Fruit fly (Drosophila melanogaster) whole organism, embryonic: ENCODE measurements around the gene Ctr1B.

Experiments used
- C15 ChIP-seq: fragments of 200-800 bp; sonication (Bioruptor generic); IDR thresholded peaks from 3 replicates; pipeline ENCODE4 v1.3.6; 2022; ENCODE audit warnings: missing biosample characterization, missing genetic modification characterization
- CG10209 ChIP-seq: fragments of 200-800 bp; sonication (Bioruptor generic); optimal IDR thresholded peaks from 3 replicates; lab custom pipeline; 2017; ENCODE audit warnings: missing biosample characterization, mild to moderate bottlenecking, missing genetic modification characterization, missing genetic modification reagents
- CG10267 ChIP-seq: fragments of 200-800 bp; sonication (Bioruptor generic); optimal IDR thresholded peaks from 2 replicates; lab custom pipeline; 2018; ENCODE audit warnings: missing biosample characterization, mild to moderate bottlenecking, missing genetic modification characterization, moderate library complexity
- CG11398 ChIP-seq: fragments of 200-800 bp; sonication (Bioruptor generic); optimal IDR thresholded peaks from 2 replicates; lab custom pipeline; 2016; ENCODE audit warnings: missing biosample characterization, missing genetic modification characterization
- CG1233 ChIP-seq: fragments of 200-800 bp; sonication (Bioruptor generic); optimal IDR thresholded peaks from 4 replicates; lab custom pipeline; 2018; ENCODE audit warnings: missing biosample characterization, mild to moderate bottlenecking, missing genetic modification characterization
- CG12659 ChIP-seq: fragments of 200-800 bp; sonication (Bioruptor generic); optimal IDR thresholded peaks from 3 replicates; lab custom pipeline; 2017; ENCODE audit warnings: mild to moderate bottlenecking, missing biosample characterization, missing genetic modification reagents, missing genetic modification characterization
- CG13424 ChIP-seq: fragments of 200-800 bp; sonication (Bioruptor generic); optimal IDR thresholded peaks from 2 replicates; lab custom pipeline; 2019; ENCODE audit warnings: missing biosample characterization, mild to moderate bottlenecking, missing genetic modification characterization, moderate library complexity
- CG14710 ChIP-seq: fragments of 200-800 bp; sonication (Bioruptor generic); optimal IDR thresholded peaks from 3 replicates; lab custom pipeline; 2019; ENCODE audit warnings: missing biosample characterization, mild to moderate bottlenecking, missing genetic modification characterization, moderate library complexity
- CG15073 ChIP-seq: fragments of 200-800 bp; sonication (Bioruptor generic); optimal IDR thresholded peaks from 2 replicates; lab custom pipeline; 2016; ENCODE audit warnings: missing biosample characterization, missing genetic modification characterization
- CG15696 ChIP-seq: fragments of 200-800 bp; sonication (Bioruptor generic); optimal IDR thresholded peaks from 2 replicates; lab custom pipeline; 2019; ENCODE audit warnings: missing biosample characterization, mild to moderate bottlenecking, missing genetic modification characterization, moderate library complexity
- CG17802 ChIP-seq: fragments of 200-800 bp; sonication (Bioruptor generic); optimal IDR thresholded peaks from 2 replicates; lab custom pipeline; 2018; ENCODE audit warnings: missing biosample characterization, mild to moderate bottlenecking, missing genetic modification characterization, moderate library complexity
- CG17829 ChIP-seq: fragments of 200-800 bp; optimal IDR thresholded peaks from 2 replicates; lab custom pipeline; 2019; ENCODE audit warnings: missing biosample characterization, mild to moderate bottlenecking, missing genetic modification characterization, moderate library complexity
- CG2712 ChIP-seq: fragments of 200-800 bp; optimal IDR thresholded peaks from 3 replicates; lab custom pipeline; 2019; ENCODE audit warnings: missing biosample characterization, mild to moderate bottlenecking, missing genetic modification characterization, moderate library complexity
- CG30020 ChIP-seq: fragments of 200-800 bp; optimal IDR thresholded peaks from 2 replicates; lab custom pipeline; 2019; ENCODE audit warnings: missing biosample characterization, mild to moderate bottlenecking, missing genetic modification characterization, moderate library complexity
- CG34376 ChIP-seq: fragments of 200-800 bp; sonication (Bioruptor generic); optimal IDR thresholded peaks from 2 replicates; lab custom pipeline; 2018; ENCODE audit warnings: missing biosample characterization, mild to moderate bottlenecking, missing genetic modification characterization
- CG42726 ChIP-seq: fragments of 200-800 bp; sonication (Bioruptor generic); IDR thresholded peaks from 2 replicates; pipeline ENCODE4 v1.3.6; 2022; ENCODE audit warnings: missing biosample characterization, missing genetic modification characterization; ENCODE audit not compliant: partially characterized antibody
- CG4820 ChIP-seq: fragments of 200-800 bp; sonication (Bioruptor generic); optimal IDR thresholded peaks from 3 replicates; lab custom pipeline; 2016; ENCODE audit warnings: missing biosample characterization, missing genetic modification characterization
- CG5180 ChIP-seq: fragments of 200-800 bp; sonication (Bioruptor generic); optimal IDR thresholded peaks from 3 replicates; lab custom pipeline; 2017; ENCODE audit warnings: missing biosample characterization, missing genetic modification characterization, mild to moderate bottlenecking, moderate library complexity, missing genetic modification reagents
- CG6272 ChIP-seq: fragments of 200-800 bp; sonication (Bioruptor generic); IDR thresholded peaks from 2 replicates; pipeline ENCODE4 v1.3.6; 2022; ENCODE audit warnings: missing biosample characterization, missing genetic modification characterization
- CG7786 ChIP-seq: fragments of 200-800 bp; sonication (Bioruptor generic); optimal IDR thresholded peaks from 2 replicates; lab custom pipeline; 2016; ENCODE audit warnings: missing biosample characterization, missing genetic modification characterization
- CG7839 ChIP-seq: fragments of 200-800 bp; sonication (Bioruptor generic); optimal IDR thresholded peaks from 3 replicates; lab custom pipeline; 2018; ENCODE audit warnings: missing biosample characterization, mild to moderate bottlenecking, missing genetic modification characterization, moderate library complexity
- CG9797 ChIP-seq: fragments of 200-800 bp; sonication (Bioruptor generic); optimal IDR thresholded peaks from 3 replicates; lab custom pipeline; 2018; ENCODE audit warnings: missing biosample characterization, mild to moderate bottlenecking, missing genetic modification characterization
- CoRest ChIP-seq: fragments of 200-800 bp; sonication (Bioruptor generic); optimal IDR thresholded peaks from 3 replicates; lab custom pipeline; 2018; ENCODE audit warnings: missing biosample characterization, mild to moderate bottlenecking, missing genetic modification characterization, moderate library complexity
- Dll ChIP-seq: fragments of 200-800 bp; sonication (Bioruptor generic); IDR thresholded peaks from 4 replicates; pipeline ENCODE4 v1.3.6; 2022; ENCODE audit warnings: missing biosample characterization, missing genetic modification characterization; ENCODE audit not compliant: partially characterized antibody
- Dref ChIP-seq: fragments of 200-800 bp; sonication (Bioruptor generic); IDR thresholded peaks from 2 replicates; pipeline ENCODE4 v1.3.6; 2022; ENCODE audit warnings: missing biosample characterization, missing genetic modification characterization
- E2f2 ChIP-seq: fragments of 200-800 bp; sonication (Bioruptor generic); IDR thresholded peaks from 2 replicates; pipeline ENCODE4 v1.3.6; 2022; ENCODE audit warnings: missing biosample characterization, missing genetic modification characterization
- Ets65A ChIP-seq: fragments of 200-800 bp; sonication (Bioruptor generic); peaks from one replicate; lab custom pipeline; 2016; ENCODE audit warnings: missing biosample characterization, missing genetic modification characterization
- Fer1 ChIP-seq: fragments of 200-800 bp; sonication (Bioruptor generic); optimal IDR thresholded peaks from 2 replicates; lab custom pipeline; 2017; ENCODE audit warnings: missing biosample characterization, mild to moderate bottlenecking, missing genetic modification characterization
- HLH54F ChIP-seq: fragments of 200-800 bp; sonication (Bioruptor generic); optimal IDR thresholded peaks from 3 replicates; lab custom pipeline; 2016; ENCODE audit warnings: missing biosample characterization, missing genetic modification characterization
- Hr51 ChIP-seq, 2 experiments: fragments of 200-800 bp; sonication (Bioruptor generic); optimal IDR thresholded peaks; 2 replicates in 1 of 2; 3 replicates in 1 of 2; lab custom pipeline; 2016 to 2018; ENCODE audit warnings: missing biosample characterization in 2 of 2, missing genetic modification characterization in 2 of 2, mild to moderate bottlenecking in 1 of 2, moderate library complexity in 1 of 2
- MESR4 ChIP-seq: fragments of 200-800 bp; sonication (Bioruptor generic); optimal IDR thresholded peaks from 2 replicates; lab custom pipeline; 2018; ENCODE audit warnings: missing biosample characterization, mild to moderate bottlenecking, missing genetic modification characterization, moderate library complexity
- Med ChIP-seq: fragments of 200-800 bp; sonication (Bioruptor generic); peaks from one replicate; lab custom pipeline; 2016; ENCODE audit warnings: missing biosample characterization, missing genetic modification characterization, mild to moderate bottlenecking, inconsistent platforms, moderate library complexity
- Nf-YC ChIP-seq: fragments of 200-800 bp; optimal IDR thresholded peaks from 3 replicates; lab custom pipeline; 2019; ENCODE audit warnings: missing biosample characterization, mild to moderate bottlenecking, missing genetic modification characterization, moderate library complexity
- Scr ChIP-seq: fragments of 200-800 bp; sonication (Bioruptor generic); IDR thresholded peaks from 2 replicates; pipeline ENCODE4 v1.3.6; 2022; ENCODE audit warnings: missing biosample characterization, missing genetic modification characterization; ENCODE audit not compliant: partially characterized antibody
- Sry-β ChIP-seq: fragments of 200-800 bp; sonication (Bioruptor generic); optimal IDR thresholded peaks from 2 replicates; lab custom pipeline; 2018; ENCODE audit warnings: missing biosample characterization, mild to moderate bottlenecking, missing genetic modification characterization, moderate library complexity
- ase ChIP-seq: fragments of 200-800 bp; sonication (Bioruptor generic); IDR thresholded peaks from 3 replicates; pipeline ENCODE4 v1.3.6; 2022; ENCODE audit warnings: missing biosample characterization, missing genetic modification characterization
- crp ChIP-seq, 2 experiments: fragments of 200-800 bp; sonication (Bioruptor generic); optimal IDR thresholded peaks; 2 replicates in 1 of 2; 3 replicates in 1 of 2; lab custom pipeline; 2017; ENCODE audit warnings: missing biosample characterization in 2 of 2, missing genetic modification characterization in 2 of 2, mild to moderate bottlenecking in 1 of 2, moderate library complexity in 1 of 2
- cwo ChIP-seq: fragments of 200-800 bp; sonication (Bioruptor generic); optimal IDR thresholded peaks from 3 replicates; lab custom pipeline; 2017; ENCODE audit warnings: missing biosample characterization, missing genetic modification characterization, mild to moderate bottlenecking, moderate library complexity, missing genetic modification reagents
- dmrt99B ChIP-seq: fragments of 200-800 bp; sonication (Bioruptor generic); optimal IDR thresholded peaks from 2 replicates; lab custom pipeline; 2018; ENCODE audit warnings: missing biosample characterization, mild to moderate bottlenecking, missing genetic modification characterization, moderate library complexity
- gcm ChIP-seq: fragments of 200-800 bp; sonication (Bioruptor generic); optimal IDR thresholded peaks from 2 replicates; lab custom pipeline; 2019; ENCODE audit warnings: missing biosample characterization, mild to moderate bottlenecking, missing genetic modification characterization, moderate library complexity
- gsb-n ChIP-seq: fragments of 200-800 bp; sonication (Bioruptor generic); optimal IDR thresholded peaks from 3 replicates; lab custom pipeline; 2018; ENCODE audit warnings: missing biosample characterization, mild to moderate bottlenecking, missing genetic modification characterization
- h ChIP-seq: fragments of >200 bp; optimal IDR thresholded peaks from 2 replicates; lab custom pipeline; 2017
- nmo ChIP-seq: fragments of 200-800 bp; sonication (Bioruptor generic); optimal IDR thresholded peaks from 2 replicates; lab custom pipeline; 2018; ENCODE audit warnings: missing biosample characterization, mild to moderate bottlenecking, missing genetic modification characterization, moderate library complexity
- phol ChIP-seq: fragments of 200-800 bp; sonication (Bioruptor generic); optimal IDR thresholded peaks from 3 replicates; lab custom pipeline; 2018; ENCODE audit warnings: missing biosample characterization, mild to moderate bottlenecking, missing genetic modification characterization, moderate library complexity
- prd ChIP-seq, 3 experiments: fragments of >200 bp in 2 of 3; fragments of 200-800 bp in 1 of 3; sonication (Bioruptor generic) in 1 of 3; optimal IDR thresholded peaks in 2 of 3; IDR thresholded peaks in 1 of 3; 2 replicates in 2 of 3; 3 replicates in 1 of 3; pipeline versions ENCODE4 v1.3.6 to Lab custom; 2017 to 2022; ENCODE audit warnings: missing biosample characterization in 1 of 3, missing genetic modification characterization in 1 of 3
- row ChIP-seq: fragments of 200-800 bp; sonication (Bioruptor generic); IDR thresholded peaks from 3 replicates; pipeline ENCODE4 v1.3.6; 2022; ENCODE audit warnings: missing biosample characterization, missing genetic modification characterization
- salm ChIP-seq: fragments of 200-800 bp; sonication (Bioruptor generic); optimal IDR thresholded peaks from 2 replicates; lab custom pipeline; 2018; ENCODE audit warnings: missing biosample characterization, mild to moderate bottlenecking, missing genetic modification characterization
- zen ChIP-seq: fragments of 200-800 bp; sonication (Bioruptor generic); optimal IDR thresholded peaks from 3 replicates; lab custom pipeline; 2018; ENCODE audit warnings: missing biosample characterization, mild to moderate bottlenecking, missing genetic modification characterization, moderate library complexity

Gene Ctr1B

DNA sequence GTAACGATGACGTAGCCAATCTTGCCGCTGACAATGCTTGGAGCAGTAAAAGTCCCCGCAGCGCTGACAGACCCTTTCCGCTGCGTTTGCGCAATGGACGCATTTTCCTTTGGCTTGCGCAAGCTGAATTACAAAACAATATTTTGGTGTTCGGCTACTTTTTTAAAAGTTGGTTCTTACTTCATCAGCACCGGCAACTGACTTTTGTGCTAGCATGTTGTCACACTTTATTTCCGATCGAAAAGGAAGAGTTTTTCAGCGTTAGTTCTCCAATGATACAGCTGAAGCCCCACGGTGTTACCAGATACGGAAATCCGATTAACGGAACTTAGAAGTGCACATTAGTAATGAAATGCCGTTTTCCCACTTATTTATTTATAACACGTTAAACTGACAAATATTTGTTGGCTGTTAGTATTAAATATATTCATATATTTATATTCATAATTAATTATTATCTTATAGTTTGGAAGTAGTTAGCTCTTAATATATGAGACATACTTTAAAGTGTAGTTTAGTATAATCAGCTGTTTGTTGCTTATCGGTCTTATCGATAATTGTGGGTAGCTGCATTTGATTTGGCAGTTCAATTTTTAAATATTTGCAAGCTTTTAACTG is 45.0 kb downstream of the Ctr1B start, which contains the start of the genes Veneno and CG7963 (continued):
- no peak for TF ChIP-seq h
- peak; percentile 20 for TF ChIP-seq CG15696
- TF ChIP-seq MESR4 (GFP tag; lab: Kevin White, UChicago), result peak; percentile 58
- peak; percentile 25 to 87 for TF ChIP-seq crp (GFP tag; optimal IDR thresholded peaks at IDR 0.05; lab: Kevin White, UChicago)
- TF ChIP-seq dmrt99B, result no peak
- TF ChIP-seq CG14710 (tag; lab: Kevin White, UChicago), result peak; percentile 78
- peak; percentile 35; the same call in 1 of the 4 replicates for TF ChIP-seq Dll
- TF ChIP-seq Scr, result no peak
- no peak for TF ChIP-seq CG34376
- no peak for TF ChIP-seq CG11398
- no peak for TF ChIP-seq prd (optimal IDR thresholded peaks at IDR 0.05; lab: Kevin White, UChicago)
- peak; percentile 26; the same call in 1 of the 3 replicates for TF ChIP-seq prd (GFP tag; IDR thresholded peaks at IDR 0.05; lab: Robert Waterston, UW)
- TF ChIP-seq CG17829 (tag; lab: Kevin White, UChicago), result peak; percentile 67
- TF ChIP-seq Sry-β (GFP tag; lab: Kevin White, UChicago), result peak; percentile 20
- TF ChIP-seq CG5180, result no peak
- TF ChIP-seq Dref (GFP tag; lab: Robert Waterston, UW), result peak; percentile 55
- TF ChIP-seq CG15073 (GFP tag; lab: Kevin White, UChicago), result no peak
- TF ChIP-seq phol (tag; lab: Kevin White, UChicago), result peak; percentile 54
- TF ChIP-seq salm (tag; lab: Kevin White, UChicago), result no peak
- TF ChIP-seq ase (GFP tag; lab: Robert Waterston, UW), result no peak
- TF ChIP-seq gcm, result peak; percentile 6
- TF ChIP-seq CG4820 (GFP tag; lab: Kevin White, UChicago), result peak; percentile 18
- TF ChIP-seq CG17802 (tag; lab: Kevin White, UChicago), result peak; percentile 73
- no peak for TF ChIP-seq CG6272 (GFP tag; lab: Robert Waterston, UW)
- peak; percentile 57 for TF ChIP-seq CG7839 (tag; lab: Kevin White, UChicago)
- peak; percentile 72 for TF ChIP-seq row (GFP tag; lab: Robert Waterston, UW)
- TF ChIP-seq Hr51 (GFP tag; optimal IDR thresholded peaks at IDR 0.05; lab: Kevin White, UChicago), result no peak
- peak; percentile 25 for TF ChIP-seq zen
- TF ChIP-seq CG10209, result no peak
- TF ChIP-seq Nf-YC, result peak; percentile 51
- TF ChIP-seq CG1233 (GFP tag; lab: Kevin White, UChicago), result no peak
- no peak for TF ChIP-seq C15 (GFP tag; lab: Robert Waterston, UW)
- peak; percentile 46 for TF ChIP-seq Ets65A (GFP tag; lab: Kevin White, UChicago)
- no peak for TF ChIP-seq cwo
- TF ChIP-seq CG7786 (GFP tag; lab: Kevin White, UChicago), result no peak
- peak; percentile 65 for TF ChIP-seq CG9797 (GFP tag; lab: Kevin White, UChicago)
- peak; percentile 93 for TF ChIP-seq CG30020 (tag; lab: Kevin White, UChicago)
- TF ChIP-seq CG10267, result peak; percentile 57
- TF ChIP-seq gsb-n, result peak; percentile 29
- peak; percentile 77 for TF ChIP-seq CG2712 (tag; lab: Kevin White, UChicago)
- TF ChIP-seq CG12659 (GFP tag; lab: Kevin White, UChicago), result peak; percentile 47
- TF ChIP-seq Med, result peak; percentile 24
- TF ChIP-seq HLH54F (GFP tag; lab: Kevin White, UChicago), result no peak
- TF ChIP-seq Fer1, result no peak
- TF ChIP-seq CG42726 (GFP tag; lab: Robert Waterston, UW), result 0 out of 2 replicates have a peak, but pooled peaks have one; percentile 25
- peak; percentile 44 for TF ChIP-seq E2f2 (GFP tag; lab: Robert Waterston, UW)
- peak; percentile 71 for TF ChIP-seq nmo (GFP tag; lab: Kevin White, UChicago)
- peak; percentile 61 for TF ChIP-seq CoRest (tag; lab: Kevin White, UChicago)
- TF ChIP-seq CG13424 (tag; lab: Kevin White, UChicago), result peak; percentile 42
